Fruit fly (Drosophila melanogaster) whole organism, prepupa: Measurements from ENCODE around the gene Phb1.

Experiments used
- CG10631 ChIP-seq: fragments of 200-800 bp; sonication (Bioruptor generic); optimal IDR thresholded peaks from 2 replicates; lab custom pipeline; 2016; ENCODE audit warnings: missing biosample characterization, missing genetic modification characterization
- CG10669 ChIP-seq: fragments of 200-800 bp; sonication (Bioruptor generic); optimal IDR thresholded peaks from 3 replicates; lab custom pipeline; 2018; ENCODE audit warnings: missing biosample characterization, mild to moderate bottlenecking, missing genetic modification characterization, moderate library complexity
- CG11762 ChIP-seq: fragments of 200-800 bp; sonication (Bioruptor generic); optimal IDR thresholded peaks from 3 replicates; lab custom pipeline; 2016; ENCODE audit warnings: missing biosample characterization, missing genetic modification characterization; ENCODE audit not compliant: insufficient read depth
- CG11902 ChIP-seq: fragments of 200-800 bp; sonication (Bioruptor generic); optimal IDR thresholded peaks from 3 replicates; lab custom pipeline; 2016; ENCODE audit warnings: missing biosample characterization, missing genetic modification characterization
- CG15336 ChIP-seq: fragments of 200-800 bp; sonication (Bioruptor generic); IDR thresholded peaks from 2 replicates; pipeline ENCODE4 v1.3.6; 2022; ENCODE audit warnings: missing biosample characterization, missing genetic modification characterization
- CG1621 ChIP-seq: fragments of 200-800 bp; sonication (Bioruptor generic); optimal IDR thresholded peaks from 3 replicates; lab custom pipeline; 2018; ENCODE audit warnings: missing biosample characterization, mild to moderate bottlenecking, missing genetic modification characterization
- CG16779 ChIP-seq: fragments of 200-800 bp; sonication (Bioruptor generic); optimal IDR thresholded peaks from 3 replicates; lab custom pipeline; 2017; ENCODE audit warnings: missing biosample characterization, mild to moderate bottlenecking, missing genetic modification characterization
- CG3032 ChIP-seq: fragments of 200-800 bp; optimal IDR thresholded peaks from 2 replicates; lab custom pipeline; 2019; ENCODE audit warnings: missing biosample characterization, mild to moderate bottlenecking, missing genetic modification characterization, moderate library complexity
- CG31627 ChIP-seq: fragments of 200-800 bp; sonication (Bioruptor generic); optimal IDR thresholded peaks from 3 replicates; lab custom pipeline; 2016; ENCODE audit warnings: missing biosample characterization, missing genetic modification characterization
- CG32006 ChIP-seq: fragments of 200-800 bp; sonication (Bioruptor generic); optimal IDR thresholded peaks from 3 replicates; lab custom pipeline; 2017; ENCODE audit warnings: missing biosample characterization, mild to moderate bottlenecking, missing genetic modification characterization
- CG34406 ChIP-seq: fragments of 200-800 bp; sonication (Bioruptor generic); optimal IDR thresholded peaks from 3 replicates; lab custom pipeline; 2016; ENCODE audit warnings: missing biosample characterization, missing genetic modification characterization
- CG3919 ChIP-seq: fragments of 200-800 bp; sonication (Bioruptor generic); optimal IDR thresholded peaks from 3 replicates; lab custom pipeline; 2016; ENCODE audit warnings: missing biosample characterization, missing genetic modification characterization
- CG4318 ChIP-seq: fragments of 200-800 bp; sonication (Bioruptor generic); optimal IDR thresholded peaks from 3 replicates; lab custom pipeline; 2017; ENCODE audit warnings: missing biosample characterization, mild to moderate bottlenecking, missing genetic modification characterization
- CG6276 ChIP-seq: fragments of 200-800 bp; sonication (Bioruptor generic); optimal IDR thresholded peaks from 2 replicates; lab custom pipeline; 2017; ENCODE audit warnings: missing biosample characterization, mild to moderate bottlenecking, missing genetic modification characterization
- CG6792 ChIP-seq: fragments of 200-800 bp; sonication (Bioruptor generic); optimal IDR thresholded peaks from 3 replicates; lab custom pipeline; 2016; ENCODE audit warnings: missing biosample characterization, missing genetic modification characterization
- CG6808 ChIP-seq: fragments of 200-800 bp; sonication (Bioruptor generic); optimal IDR thresholded peaks from 3 replicates; lab custom pipeline; 2017; ENCODE audit warnings: missing biosample characterization, missing genetic modification characterization, mild to moderate bottlenecking, moderate library complexity, missing genetic modification reagents
- CG6854 ChIP-seq: fragments of 200-800 bp; sonication (Bioruptor generic); optimal IDR thresholded peaks from 2 replicates; lab custom pipeline; 2017; ENCODE audit warnings: missing biosample characterization, mild to moderate bottlenecking, missing genetic modification characterization
- CG8119 ChIP-seq: fragments of 200-800 bp; sonication (Bioruptor generic); IDR thresholded peaks from 3 replicates; pipeline ENCODE4 v1.3.6; 2022; ENCODE audit warnings: missing biosample characterization, missing genetic modification characterization
- CG8632 ChIP-seq: fragments of 200-800 bp; sonication (Bioruptor generic); optimal IDR thresholded peaks from 3 replicates; lab custom pipeline; 2016; ENCODE audit warnings: missing biosample characterization, missing genetic modification characterization
- CG9139 ChIP-seq: fragments of 200-800 bp; sonication (Bioruptor generic); optimal IDR thresholded peaks from 3 replicates; lab custom pipeline; 2017; ENCODE audit warnings: missing biosample characterization, mild to moderate bottlenecking, missing genetic modification characterization
- Eip78C ChIP-seq: fragments of 200-800 bp; sonication (Bioruptor generic); peaks from one replicate; lab custom pipeline; 2016; ENCODE audit warnings: missing biosample characterization, missing genetic modification characterization
- Eip93F ChIP-seq: fragments of 200-800 bp; sonication (Bioruptor generic); optimal IDR thresholded peaks from 2 replicates; lab custom pipeline; 2016; ENCODE audit warnings: missing biosample characterization, mild to moderate bottlenecking, missing genetic modification characterization
- Ets21C ChIP-seq: fragments of 200-800 bp; sonication (Bioruptor generic); optimal IDR thresholded peaks from 3 replicates; lab custom pipeline; 2016; ENCODE audit warnings: missing biosample characterization, missing genetic modification characterization
- Ets96B ChIP-seq: fragments of 200-800 bp; optimal IDR thresholded peaks from 2 replicates; lab custom pipeline; 2019; ENCODE audit warnings: missing biosample characterization, mild to moderate bottlenecking, missing genetic modification characterization, moderate library complexity
- Gug ChIP-seq: fragments of 200-800 bp; sonication (Bioruptor generic); IDR thresholded peaks from 2 replicates; pipeline ENCODE4 v1.3.6; 2022; ENCODE audit warnings: missing biosample characterization, missing genetic modification characterization
- Hr39 ChIP-seq: fragments of 200-800 bp; sonication (Bioruptor generic); optimal IDR thresholded peaks from 2 replicates; lab custom pipeline; 2016; ENCODE audit warnings: missing biosample characterization, missing genetic modification characterization
- Lpt ChIP-seq: fragments of 200-800 bp; sonication (Bioruptor generic); optimal IDR thresholded peaks from 3 replicates; lab custom pipeline; 2016; ENCODE audit warnings: missing biosample characterization, missing genetic modification characterization
- Met ChIP-seq: fragments of 200-800 bp; sonication (Bioruptor generic); optimal IDR thresholded peaks from 3 replicates; lab custom pipeline; 2016; ENCODE audit warnings: missing biosample characterization, missing genetic modification characterization
- OdsH ChIP-seq: fragments of 200-800 bp; sonication (Bioruptor generic); optimal IDR thresholded peaks from 3 replicates; lab custom pipeline; 2016; ENCODE audit warnings: missing biosample characterization, missing genetic modification characterization
- Sox14 ChIP-seq: fragments of 200-800 bp; sonication (Bioruptor generic); optimal IDR thresholded peaks from 3 replicates; lab custom pipeline; 2016; ENCODE audit warnings: missing biosample characterization, missing genetic modification characterization
- Sox15 ChIP-seq: fragments of 200-800 bp; sonication (Bioruptor generic); optimal IDR thresholded peaks from 3 replicates; lab custom pipeline; 2016; ENCODE audit warnings: missing biosample characterization, missing genetic modification characterization
- achi ChIP-seq: fragments of 200-800 bp; sonication (Bioruptor generic); optimal IDR thresholded peaks from 3 replicates; lab custom pipeline; 2016; ENCODE audit warnings: missing biosample characterization, missing genetic modification characterization
- acj6 ChIP-seq: fragments of 200-800 bp; sonication (Bioruptor generic); optimal IDR thresholded peaks from 3 replicates; lab custom pipeline; 2016; ENCODE audit warnings: missing biosample characterization, missing genetic modification characterization
- cyc ChIP-seq: fragments of 200-800 bp; sonication (Bioruptor generic); optimal IDR thresholded peaks from 3 replicates; lab custom pipeline; 2016; ENCODE audit warnings: missing biosample characterization, missing genetic modification characterization
- dac ChIP-seq: fragments of 200-800 bp; sonication (Bioruptor generic); optimal IDR thresholded peaks from 2 replicates; lab custom pipeline; 2017; ENCODE audit warnings: missing biosample characterization, mild to moderate bottlenecking, missing genetic modification characterization
- dsx ChIP-seq: fragments of 200-800 bp; optimal IDR thresholded peaks from 3 replicates; lab custom pipeline; 2019; ENCODE audit warnings: missing biosample characterization, mild to moderate bottlenecking, missing genetic modification characterization, moderate library complexity; ENCODE audit not compliant: poor library complexity, severe bottlenecking
- esn ChIP-seq: fragments of 200-800 bp; sonication (Bioruptor generic); optimal IDR thresholded peaks from 2 replicates; lab custom pipeline; 2016; ENCODE audit warnings: missing biosample characterization, mild to moderate bottlenecking, missing genetic modification characterization, moderate library complexity
- fd59A ChIP-seq: fragments of 200-800 bp; sonication (Bioruptor generic); optimal IDR thresholded peaks from 2 replicates; lab custom pipeline; 2017; ENCODE audit warnings: missing biosample characterization, mild to moderate bottlenecking, missing genetic modification characterization, missing genetic modification reagents
- fd85E ChIP-seq: fragments of 200-800 bp; sonication (Bioruptor generic); optimal IDR thresholded peaks from 3 replicates; lab custom pipeline; 2016; ENCODE audit warnings: missing biosample characterization, missing genetic modification characterization
- fkh ChIP-seq: fragments of 200-800 bp; sonication (Bioruptor generic); optimal IDR thresholded peaks from 3 replicates; lab custom pipeline; 2017; ENCODE audit warnings: missing biosample characterization, mild to moderate bottlenecking, missing genetic modification characterization, moderate library complexity
- lz ChIP-seq: fragments of 200-800 bp; sonication (Bioruptor generic); optimal IDR thresholded peaks from 3 replicates; lab custom pipeline; 2016; ENCODE audit warnings: missing biosample characterization, missing genetic modification characterization
- pdm3 ChIP-seq: fragments of 200-800 bp; sonication (Bioruptor generic); optimal IDR thresholded peaks from 3 replicates; lab custom pipeline; 2016; ENCODE audit warnings: missing biosample characterization, missing genetic modification characterization
- spab ChIP-seq: fragments of 200-800 bp; sonication (Bioruptor generic); optimal IDR thresholded peaks from 2 replicates; lab custom pipeline; 2017; ENCODE audit warnings: missing biosample characterization, mild to moderate bottlenecking, missing genetic modification characterization, missing genetic modification reagents
- ss ChIP-seq, 2 experiments: fragments of 200-800 bp; sonication (Bioruptor generic); optimal IDR thresholded peaks; 2 replicates in 1 of 2; 3 replicates in 1 of 2; lab custom pipeline; 2017 to 2018; ENCODE audit warnings: mild to moderate bottlenecking in 2 of 2, missing biosample characterization in 2 of 2, missing genetic modification characterization in 2 of 2, moderate library complexity in 1 of 2
- svp ChIP-seq: fragments of 200-800 bp; sonication (Bioruptor generic); peaks from one replicate; lab custom pipeline; 2016; ENCODE audit warnings: missing biosample characterization, missing genetic modification characterization

Gene Phb1

DNA sequence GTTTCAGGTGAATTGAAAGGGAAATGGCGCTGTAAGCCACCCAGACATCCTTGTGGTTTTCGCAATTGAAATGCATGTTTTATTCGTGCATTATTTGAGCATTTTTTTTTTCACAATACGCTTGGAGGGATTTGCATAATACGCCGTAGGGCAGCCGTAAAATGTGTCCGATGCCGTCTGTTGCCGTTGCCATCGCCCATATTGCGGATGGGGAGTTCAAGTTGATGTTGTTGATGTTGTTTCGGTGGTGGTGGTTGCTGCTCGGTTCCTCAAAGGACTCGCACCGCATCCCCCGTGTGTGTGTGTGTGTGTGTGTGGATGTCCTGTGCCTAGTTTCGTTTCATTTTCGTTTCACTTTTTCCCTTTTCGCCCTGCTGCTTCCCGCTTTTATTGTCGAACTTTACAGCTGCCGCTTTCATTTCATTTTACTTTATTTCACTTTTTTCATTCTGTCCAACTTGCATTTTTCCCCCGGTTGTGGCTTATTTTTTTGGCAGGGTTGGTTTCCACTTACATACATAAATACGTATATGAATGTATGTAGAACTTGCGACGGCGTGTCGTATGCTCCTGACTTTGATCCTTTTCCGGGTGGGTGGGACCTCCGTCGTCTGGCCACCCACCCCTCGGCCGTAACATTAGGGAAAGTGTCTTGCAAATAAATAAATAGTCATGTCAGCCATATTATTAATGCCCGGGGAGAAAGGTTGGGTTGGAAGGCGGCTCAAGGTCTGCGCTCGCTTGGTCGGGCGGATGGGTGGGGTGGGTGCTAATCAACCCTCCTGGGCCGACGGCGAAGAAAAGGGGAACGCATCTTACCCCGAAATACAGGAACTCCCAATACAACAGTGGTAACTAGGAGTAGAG, 14.1 kb upstream of the Phb1 start:
- TF ChIP-seq CG32006 (GFP tag; lab: Kevin White, UChicago): no peak
- peak; percentile 27 for TF ChIP-seq CG1621 (tag; lab: Kevin White, UChicago)
- TF ChIP-seq CG6276 (GFP tag; lab: Kevin White, UChicago): no peak
- TF ChIP-seq Eip78C (GFP tag; lab: Kevin White, UChicago): peak; percentile 52
- peak in 1 of 2 experiments; percentile 3 for TF ChIP-seq ss (GFP tag; optimal IDR thresholded peaks at IDR 0.05; lab: Kevin White, UChicago)
- TF ChIP-seq svp (GFP tag; lab: Kevin White, UChicago): peak; percentile 45
- TF ChIP-seq CG3919 (GFP tag; lab: Kevin White, UChicago): no peak
- TF ChIP-seq CG16779 (tag; lab: Kevin White, UChicago): no peak
- no peak for TF ChIP-seq Sox15 (GFP tag; lab: Kevin White, UChicago)
- TF ChIP-seq CG9139 (GFP tag; lab: Kevin White, UChicago): peak; percentile 7
- TF ChIP-seq spab (GFP tag; lab: Kevin White, UChicago): no peak
- no peak for TF ChIP-seq Met (GFP tag; lab: Kevin White, UChicago)
- TF ChIP-seq lz (GFP tag; lab: Kevin White, UChicago): no peak

DNA sequence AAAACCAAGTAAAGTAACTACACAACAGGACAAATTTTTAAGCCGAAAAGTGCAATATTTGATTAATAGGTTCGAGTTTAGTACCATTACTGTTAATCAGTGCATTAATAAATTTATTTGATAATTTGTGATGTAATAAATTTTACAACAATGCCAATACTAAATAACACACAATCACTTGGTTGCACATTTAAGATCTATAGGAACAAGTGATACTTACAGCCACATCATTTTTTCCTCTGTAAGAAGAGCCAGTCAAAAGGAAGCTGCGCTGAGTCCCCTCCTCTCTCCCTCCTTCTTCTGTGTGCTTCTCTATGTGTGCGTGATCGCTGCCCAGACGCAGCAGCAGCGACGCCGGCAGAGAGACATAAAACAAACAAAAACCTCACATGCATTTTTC, 13.1 kb upstream of the Phb1 start:
- peak; percentile 81 for TF ChIP-seq Lpt (GFP tag; lab: Kevin White, UChicago)
- peak; percentile 96 for TF ChIP-seq CG3032
- TF ChIP-seq Ets96B (tag; lab: Kevin White, UChicago): peak; percentile 97
- peak; percentile 90 for TF ChIP-seq CG11762 (GFP tag; lab: Kevin White, UChicago)
- no peak for TF ChIP-seq fkh (GFP tag; lab: Kevin White, UChicago)
- peak; percentile 78 for TF ChIP-seq CG16779 (tag; lab: Kevin White, UChicago)
- peak; percentile 95 for TF ChIP-seq OdsH (GFP tag; lab: Kevin White, UChicago)
- peak; percentile 99 for TF ChIP-seq Eip78C (GFP tag; lab: Kevin White, UChicago)
- peak; percentile 95 for TF ChIP-seq Sox14 (GFP tag; lab: Kevin White, UChicago)
- TF ChIP-seq cyc (GFP tag; lab: Kevin White, UChicago): peak; percentile 93
- peak; percentile 77 for TF ChIP-seq CG15336
- peak; percentile 92 for TF ChIP-seq CG34406 (GFP tag; lab: Kevin White, UChicago)
- TF ChIP-seq esn (GFP tag; lab: Kevin White, UChicago): peak; percentile 95
- peak; percentile 91 for TF ChIP-seq CG1621 (tag; lab: Kevin White, UChicago)
- peak; percentile 65 for TF ChIP-seq Gug (GFP tag; lab: Robert Waterston, UW)
- TF ChIP-seq achi (GFP tag; lab: Kevin White, UChicago): peak; percentile 92
- TF ChIP-seq CG3919 (GFP tag; lab: Kevin White, UChicago): peak; percentile 96
- TF ChIP-seq CG4318: peak; percentile 64
- TF ChIP-seq CG32006 (GFP tag; lab: Kevin White, UChicago): peak; percentile 80
- TF ChIP-seq svp (GFP tag; lab: Kevin White, UChicago): peak; percentile 97
- peak; percentile 84 for TF ChIP-seq CG6854 (GFP tag; lab: Kevin White, UChicago)
- peak; percentile 94 for TF ChIP-seq Met (GFP tag; lab: Kevin White, UChicago)
- peak; percentile 56 for TF ChIP-seq fd85E (GFP tag; lab: Kevin White, UChicago)
- TF ChIP-seq CG10669 (GFP tag; lab: Kevin White, UChicago): peak; percentile 95
- TF ChIP-seq acj6: peak; percentile 93
- TF ChIP-seq dac: peak; percentile 51
- TF ChIP-seq CG8119 (GFP tag; lab: Robert Waterston, UW): peak; percentile 84
- peak; percentile 95 for TF ChIP-seq CG10631
- peak; percentile 94 for TF ChIP-seq lz (GFP tag; lab: Kevin White, UChicago)
- TF ChIP-seq Hr39: peak; percentile 93
- peak; percentile 89 for TF ChIP-seq Ets21C
- peak; percentile 44 for TF ChIP-seq Eip93F (GFP tag; lab: Kevin White, UChicago)
- peak; percentile 91 for TF ChIP-seq pdm3 (GFP tag; lab: Kevin White, UChicago)
- TF ChIP-seq CG9139 (GFP tag; lab: Kevin White, UChicago): peak; percentile 89
- TF ChIP-seq Sox15 (GFP tag; lab: Kevin White, UChicago): peak; percentile 85
- peak; percentile 93 to 95 for TF ChIP-seq ss (GFP tag; optimal IDR thresholded peaks at IDR 0.05; lab: Kevin White, UChicago)
- TF ChIP-seq CG31627: peak; percentile 93
- TF ChIP-seq CG8632 (GFP tag; lab: Kevin White, UChicago): peak; percentile 90
- peak; percentile 95 for TF ChIP-seq CG6808 (GFP tag; lab: Kevin White, UChicago)
- peak; percentile 93 for TF ChIP-seq CG6792 (GFP tag; lab: Kevin White, UChicago)
- peak; percentile 88 for TF ChIP-seq CG11902 (GFP tag; lab: Kevin White, UChicago)
- peak; percentile 96 for TF ChIP-seq fd59A (GFP tag; lab: Kevin White, UChicago)
- TF ChIP-seq dsx: peak; percentile 92
